Worm (Caenorhabditis elegans): Measurements from ENCODE around the gene nhr-268.
"Not testable (repeated sequence)": the region's sequence is repeated elsewhere in the genome, so short reads cannot be mapped to it uniquely, and the experiment has no call there.

Gene nhr-268

DNA sequence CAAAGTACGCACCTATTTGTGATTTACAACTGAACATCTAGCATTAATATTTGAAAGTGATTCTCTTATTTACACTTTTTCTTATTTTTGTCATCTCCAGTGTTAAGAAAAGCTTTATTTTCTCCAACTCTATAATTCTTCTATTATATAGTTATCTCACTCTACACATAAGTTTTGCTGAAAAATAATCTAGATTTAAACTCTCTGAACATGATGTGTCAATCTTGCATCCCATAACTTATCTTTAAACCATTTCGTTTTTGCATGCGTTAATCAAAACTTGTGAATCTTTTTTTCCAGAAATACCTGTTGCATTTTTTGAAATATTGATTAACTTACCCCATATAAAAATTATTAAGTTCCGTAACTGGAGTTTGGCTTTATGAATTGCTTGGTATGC lies at the start of gene nhr-268:
Gene nhr-268, plus strand, starts transcription at position 301 of the 400 bp plus-strand sequence.
- TF ChIP-seq him-1 (tag; optimal IDR thresholded peaks at IDR 0.05), result no peak
- no peak for TF ChIP-seq W03F9.2 (tag; optimal IDR thresholded peaks at IDR 0.05)
- no peak for TF ChIP-seq dao-5 (tag; optimal IDR thresholded peaks at IDR 0.05)

DNA sequence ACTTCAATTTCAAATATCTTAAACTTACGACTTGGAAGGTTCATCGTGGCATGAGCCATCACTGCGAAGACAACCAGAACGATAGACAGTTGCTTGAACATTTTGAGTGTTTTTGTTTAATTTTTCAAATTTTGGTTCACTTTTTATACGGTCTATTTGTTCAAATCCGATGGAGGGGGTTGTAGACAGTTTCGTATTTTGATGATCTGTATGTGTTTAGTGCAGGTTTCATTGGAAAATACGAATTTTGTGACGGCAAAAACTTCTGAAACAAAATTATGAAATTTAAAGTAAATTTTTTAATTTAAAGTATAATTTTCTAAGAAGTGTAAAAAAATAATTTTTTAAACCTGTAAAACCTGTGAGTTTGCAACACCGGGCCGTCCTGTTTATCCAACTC lies 46.9 kb upstream of the nhr-268 start, which contains the start of gene C55A1.4:
Gene C55A1.4, minus strand, starts transcription at position 101 of the 400 bp plus-strand sequence.
- not testable (repeated sequence) for TF ChIP-seq dao-5, him-1, W03F9.2 (tag; optimal IDR thresholded peaks at IDR 0.05)

DNA sequence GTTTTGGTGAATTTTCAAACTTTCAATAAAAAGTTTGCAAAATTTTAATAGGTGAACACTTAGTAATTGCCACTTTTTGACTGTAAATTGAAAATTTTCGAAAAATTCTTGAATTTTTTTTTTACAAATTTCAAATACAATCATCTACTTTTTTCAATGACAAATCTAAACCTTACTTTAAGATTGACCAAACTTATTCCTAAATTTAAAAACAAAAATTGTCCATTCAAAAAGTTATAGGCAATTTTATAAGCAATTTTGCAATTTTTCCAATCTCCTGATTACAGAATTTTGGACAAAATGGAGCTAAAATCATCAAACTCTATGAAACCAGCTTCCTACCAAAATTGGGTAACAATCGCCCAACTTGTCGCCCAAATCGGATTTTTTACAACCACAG lies 45.5 kb upstream of the nhr-268 start, which contains the start of gene str-23:
Gene str-23, plus strand, starts transcription at position 301 of the 400 bp plus-strand sequence.
- TF ChIP-seq W03F9.2 (tag; optimal IDR thresholded peaks at IDR 0.05) (no peak), him-1 (tag; optimal IDR thresholded peaks at IDR 0.05) (no peak)

DNA sequence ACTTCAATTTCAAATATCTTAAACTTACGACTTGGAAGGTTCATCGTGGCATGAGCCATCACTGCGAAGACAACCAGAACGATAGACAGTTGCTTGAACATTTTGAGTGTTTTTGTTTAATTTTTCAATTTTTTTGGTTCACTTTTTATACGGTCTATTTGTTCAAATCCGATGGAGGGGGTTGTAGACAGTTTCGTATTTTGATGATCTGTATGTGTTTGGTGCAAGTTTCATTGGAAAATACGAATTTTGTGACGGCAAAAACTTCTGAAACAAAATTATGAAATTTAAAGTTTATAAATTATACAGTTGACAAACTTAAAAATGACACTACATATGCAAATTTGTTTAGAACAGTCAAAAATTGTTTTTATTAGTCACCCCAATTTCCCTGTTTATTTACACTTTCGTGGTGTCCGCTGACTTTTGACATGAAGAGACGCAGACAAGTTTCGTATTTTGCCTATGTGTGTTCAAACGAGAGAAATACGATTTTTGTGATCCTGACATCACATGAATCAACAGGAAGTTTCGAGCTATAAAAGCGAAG lies 42.4 kb upstream of the nhr-268 start, which contains the start of the genes C55A1.7 and C55A1.6:
Gene C55A1.7, minus strand, starts transcription at position 101 of the 550 bp plus-strand sequence.
Gene C55A1.6, plus strand, starts transcription at position 500 of the 550 bp plus-strand sequence.
- TF ChIP-seq him-1, W03F9.2, dao-5 (tag; optimal IDR thresholded peaks at IDR 0.05): not testable (repeated sequence)

DNA sequence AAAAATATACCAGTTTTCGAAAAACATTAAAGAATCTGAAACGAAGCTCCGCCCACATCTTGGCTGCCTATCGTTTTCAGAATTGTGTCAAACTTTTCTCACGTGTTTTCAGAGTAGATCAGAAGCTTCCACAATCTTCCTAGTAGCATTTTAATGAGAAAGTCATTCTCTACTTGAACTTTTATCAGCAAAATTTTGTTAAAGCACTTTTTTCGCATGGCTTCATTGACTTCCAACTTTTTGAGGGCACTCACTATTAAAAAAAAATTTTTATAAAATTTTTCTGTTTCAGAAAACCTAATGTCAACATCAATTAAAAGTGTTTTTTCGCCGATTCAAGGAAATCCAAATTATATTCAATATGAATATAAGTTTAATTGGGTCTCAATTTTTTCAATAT lies 39.9 kb upstream of the nhr-268 start, which contains the start of gene sru-42:
Gene sru-42, plus strand, starts transcription at position 301 of the 400 bp plus-strand sequence.
- no peak for TF ChIP-seq dao-5 (tag; optimal IDR thresholded peaks at IDR 0.05)

DNA sequence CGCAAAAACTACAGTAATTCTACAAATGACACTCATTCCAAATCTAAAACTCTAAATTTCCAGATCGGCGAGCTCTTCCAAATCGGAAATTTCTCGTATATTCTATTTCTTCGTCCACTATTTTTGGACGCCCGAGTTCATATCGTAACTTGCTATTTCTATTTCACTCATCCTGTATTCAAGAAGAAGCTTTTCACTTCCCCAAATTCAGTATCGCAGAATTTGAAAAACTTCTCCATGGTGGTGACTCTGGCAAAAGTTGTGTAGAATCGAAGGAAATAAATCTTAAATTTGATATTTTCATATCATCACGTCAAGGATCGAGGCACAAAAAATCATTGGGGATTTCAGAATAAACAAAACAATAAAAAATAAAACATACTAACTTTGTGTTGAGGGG lies 37.9 kb upstream of the nhr-268 start:
- TF ChIP-seq dao-5 (tag; optimal IDR thresholded peaks at IDR 0.05), result no peak
- TF ChIP-seq him-1 (tag; optimal IDR thresholded peaks at IDR 0.05), result no peak
- no peak for TF ChIP-seq W03F9.2 (tag; optimal IDR thresholded peaks at IDR 0.05)

DNA sequence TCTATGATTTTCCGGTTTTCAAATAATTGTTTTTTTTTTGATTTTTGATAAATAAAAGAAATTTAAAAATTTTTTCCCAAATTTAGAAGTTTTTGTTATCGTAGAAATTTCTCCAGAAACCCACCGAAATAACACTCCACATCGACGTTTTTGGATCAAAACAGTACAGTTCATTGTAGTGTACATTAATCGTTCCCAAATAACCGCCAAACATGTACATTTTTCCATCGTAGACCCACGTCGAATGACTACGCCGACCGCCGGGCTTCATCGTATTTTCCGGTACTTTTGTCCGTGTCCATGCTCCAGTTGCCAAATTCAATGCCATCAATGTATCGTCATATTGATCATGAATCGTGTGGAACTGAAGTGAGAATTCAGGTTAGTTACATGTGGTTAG lies 35.9 kb upstream of the nhr-268 start, which contains the start of gene F53E4.2:
Gene F53E4.2, plus strand, starts transcription at position 301 of the 400 bp plus-strand sequence.
- no peak for TF ChIP-seq W03F9.2 (tag; optimal IDR thresholded peaks at IDR 0.05)
- TF ChIP-seq him-1 (tag; optimal IDR thresholded peaks at IDR 0.05), result no peak
- no peak for TF ChIP-seq dao-5 (tag; optimal IDR thresholded peaks at IDR 0.05)

DNA sequence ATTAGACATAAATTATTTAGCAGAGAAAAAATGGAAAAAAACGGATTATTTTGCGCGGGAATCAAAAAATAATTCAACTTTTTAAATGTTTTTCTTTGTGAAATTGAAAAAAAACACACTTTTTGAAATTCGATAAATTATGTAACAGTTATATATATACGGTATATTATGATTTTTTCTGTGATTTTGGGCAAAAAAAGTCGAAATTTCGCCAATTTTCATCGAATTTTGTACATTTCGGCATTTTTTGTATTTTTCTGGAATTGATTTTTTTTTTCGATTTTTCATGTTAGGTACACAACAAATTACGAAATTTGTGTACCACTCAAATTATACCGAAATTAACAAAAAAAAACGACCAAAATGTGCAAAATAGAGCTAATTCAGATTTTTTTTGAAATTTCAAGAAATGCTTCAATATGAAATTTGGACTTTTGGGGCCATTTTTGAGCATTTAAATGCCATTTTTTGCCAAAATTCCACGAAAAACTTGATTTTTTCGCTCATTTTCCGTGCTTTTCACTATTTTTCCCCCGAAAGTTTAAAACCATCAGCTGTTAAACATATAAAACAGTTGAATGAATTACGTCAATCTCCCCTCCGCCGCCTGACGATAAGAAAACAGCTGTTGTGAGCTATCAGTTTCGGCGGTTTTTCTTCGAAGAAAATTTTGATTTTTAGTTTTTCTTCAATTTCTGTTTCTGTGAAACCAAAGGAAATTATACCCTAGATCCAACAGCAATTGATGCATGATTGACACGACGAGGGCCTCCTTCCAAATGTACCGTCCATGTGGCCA lies 31.6 kb upstream of the nhr-268 start:
- TF ChIP-seq him-1 (tag; optimal IDR thresholded peaks at IDR 0.05) (no peak), dao-5 (tag; optimal IDR thresholded peaks at IDR 0.05) (no peak), W03F9.2 (tag; optimal IDR thresholded peaks at IDR 0.05) (no peak)

DNA sequence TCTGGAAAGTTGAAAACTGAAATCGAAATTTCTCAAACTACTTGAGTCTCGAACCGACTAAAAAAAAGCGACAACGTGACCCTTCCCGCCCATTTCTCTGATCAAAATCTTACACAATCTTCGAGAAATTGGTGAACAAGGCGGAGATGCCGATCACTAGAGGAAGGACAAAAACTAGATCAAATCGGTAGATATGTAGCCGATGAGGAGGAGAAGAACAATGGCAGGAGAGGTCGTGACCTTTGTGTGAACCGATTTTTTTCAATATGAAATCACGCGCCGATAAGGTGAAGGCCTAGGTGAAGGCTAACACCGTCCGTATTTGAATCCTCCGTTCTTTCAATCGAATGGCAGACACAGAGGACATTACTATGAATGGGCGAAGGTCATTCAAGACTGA lies 29.0 kb upstream of the nhr-268 start:
- no peak for TF ChIP-seq him-1 (tag; optimal IDR thresholded peaks at IDR 0.05)
- no peak for TF ChIP-seq W03F9.2 (tag; optimal IDR thresholded peaks at IDR 0.05)
- no peak for TF ChIP-seq dao-5 (tag; optimal IDR thresholded peaks at IDR 0.05)

DNA sequence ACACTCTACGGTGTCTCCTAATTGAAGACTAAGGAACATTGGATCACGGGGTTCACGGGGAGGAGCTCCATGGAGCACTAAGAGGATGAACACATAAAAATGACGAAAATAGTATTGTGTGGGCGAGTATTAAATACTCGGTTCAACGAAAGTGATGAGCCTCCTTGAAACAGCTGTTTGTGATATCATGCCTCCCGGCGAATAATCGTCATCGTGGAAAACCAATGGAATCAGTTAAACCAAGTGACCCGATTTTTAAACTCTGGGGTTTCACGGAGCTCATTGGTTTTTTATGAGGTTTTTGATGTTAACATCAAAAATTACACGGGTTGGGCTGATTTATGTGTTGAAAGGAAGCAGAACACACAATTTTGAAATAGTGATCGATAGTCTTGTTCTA lies 28.5 kb upstream of the nhr-268 start:
- no peak for TF ChIP-seq him-1 (tag; optimal IDR thresholded peaks at IDR 0.05)
- TF ChIP-seq dao-5 (tag; optimal IDR thresholded peaks at IDR 0.05), result no peak
- no peak for TF ChIP-seq W03F9.2 (tag; optimal IDR thresholded peaks at IDR 0.05)

DNA sequence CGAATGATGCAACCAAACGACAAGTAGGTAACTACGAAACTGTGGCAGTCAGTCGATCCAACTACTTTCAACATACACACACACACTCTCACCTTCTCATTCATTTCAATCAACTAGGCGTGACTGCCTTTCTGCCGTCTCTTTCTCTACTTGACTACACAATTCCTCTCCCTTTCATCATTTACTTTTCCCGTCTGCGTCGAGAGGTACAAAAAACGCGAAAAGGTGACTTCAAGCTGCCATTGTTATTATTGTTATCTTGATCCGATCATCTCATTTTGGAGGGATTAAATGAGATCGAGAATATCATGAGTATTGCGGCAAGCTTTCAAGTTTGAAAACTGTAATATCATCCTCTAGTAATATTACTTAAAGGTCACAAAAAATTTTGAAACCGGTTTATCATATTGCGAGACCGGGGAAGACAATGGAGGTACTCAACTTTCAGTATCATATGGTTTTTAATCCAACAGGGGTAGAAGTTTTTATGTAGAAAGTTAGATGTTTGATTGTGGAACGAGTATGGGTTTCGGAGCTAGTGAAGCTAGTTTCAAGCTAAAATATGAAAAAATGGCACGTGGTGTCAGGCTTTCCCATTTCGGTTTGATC lies 25.9 kb upstream of the nhr-268 start:
- TF ChIP-seq him-1 (tag; optimal IDR thresholded peaks at IDR 0.05) (no peak), W03F9.2 (tag; optimal IDR thresholded peaks at IDR 0.05) (no peak), dao-5 (tag; optimal IDR thresholded peaks at IDR 0.05) (no peak)

DNA sequence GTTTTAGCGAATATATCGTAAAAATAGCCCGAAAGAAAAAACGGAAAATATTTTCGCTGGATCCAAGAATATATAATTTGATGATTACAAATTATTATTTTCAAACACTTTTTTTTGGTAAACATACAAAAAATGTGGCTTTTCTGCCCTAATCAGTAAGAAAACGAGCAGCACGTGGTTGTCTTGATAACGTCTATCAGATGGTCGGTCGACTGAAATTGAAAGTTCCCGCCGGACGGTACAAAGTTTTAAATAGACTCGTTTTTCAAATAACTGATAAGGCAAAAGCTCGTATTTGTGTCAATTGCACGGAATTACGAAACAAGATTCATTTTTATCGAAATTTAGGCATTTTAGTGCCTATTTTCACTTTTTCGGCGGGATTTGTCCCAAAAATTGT lies 23.3 kb upstream of the nhr-268 start:
- TF ChIP-seq him-1 (tag; optimal IDR thresholded peaks at IDR 0.05), result no peak
- no peak for TF ChIP-seq W03F9.2 (tag; optimal IDR thresholded peaks at IDR 0.05)
- no peak for TF ChIP-seq dao-5 (tag; optimal IDR thresholded peaks at IDR 0.05)

DNA sequence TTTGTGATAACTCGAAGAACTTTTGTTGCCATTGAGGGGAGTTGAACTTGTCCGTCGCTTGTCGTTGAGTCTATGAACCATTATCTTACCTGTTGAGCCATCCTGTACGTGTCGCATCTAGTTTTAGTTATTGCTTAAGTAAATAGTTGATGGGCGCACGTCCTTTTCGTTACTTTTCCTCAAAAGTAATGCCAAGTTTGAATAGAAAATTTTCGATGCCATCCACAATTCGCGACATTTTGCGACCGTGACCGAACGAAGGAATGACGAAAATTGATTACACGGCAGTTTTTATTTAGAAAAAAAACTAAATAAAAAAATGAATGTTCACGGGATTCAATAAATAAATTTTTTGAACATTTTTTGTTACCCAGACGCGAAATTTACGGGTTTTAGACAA lies 21.9 kb upstream of the nhr-268 start, which contains the start of gene F53E4.1:
Gene F53E4.1, minus strand, starts transcription at position 101 of the 400 bp plus-strand sequence.
- TF ChIP-seq him-1, dao-5, W03F9.2 (tag; optimal IDR thresholded peaks at IDR 0.05): not testable (repeated sequence)

DNA sequence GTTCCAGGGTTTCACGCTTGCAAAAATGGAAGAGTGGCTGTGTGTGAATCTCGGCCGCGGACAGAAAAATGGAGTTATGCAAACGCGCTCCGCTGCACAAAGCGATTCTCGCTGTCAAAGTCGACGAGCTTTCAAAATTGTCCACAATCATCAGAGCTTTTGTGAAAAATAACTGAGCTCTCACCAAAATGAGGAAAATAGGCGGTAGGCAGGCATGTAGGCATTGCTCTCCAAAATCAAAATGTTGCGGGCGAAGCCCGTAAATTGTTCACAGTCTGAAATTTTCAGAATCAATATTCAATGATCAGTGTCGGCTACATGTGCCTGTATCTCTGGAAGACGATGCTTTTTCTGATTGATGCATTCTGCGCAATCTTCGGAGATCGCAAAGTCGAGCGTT lies 21.2 kb upstream of the nhr-268 start, which contains the start of gene K06B4.4:
Gene K06B4.4, plus strand, starts transcription at position 301 of the 400 bp plus-strand sequence.
- no peak for TF ChIP-seq W03F9.2 (tag; optimal IDR thresholded peaks at IDR 0.05)
- TF ChIP-seq him-1 (tag; optimal IDR thresholded peaks at IDR 0.05), result no peak
- no peak for TF ChIP-seq dao-5 (tag; optimal IDR thresholded peaks at IDR 0.05)

Data from whole organism, L4/young adult.